Worm (Caenorhabditis elegans): ENCODE data around the gene ZC262.2.

- TF ChIP-seq W03F9.2 (tag; optimal IDR thresholded peaks at IDR 0.05) (no peak), him-1 (tag; optimal IDR thresholded peaks at IDR 0.05) (no peak)
These were observed 10.6 kb upstream of the ZC262.2 start for ce11 chrIII:8321225-8321624.

All from whole organism, L4/young adult.